Worm (Caenorhabditis elegans): ENCODE measurements around the gene B0252.1.
A peak's percentile ranks its signal among the peaks of the same experiment; 100 is the strongest.

- 0 out of 2 replicates have a peak, but pooled peaks have one; percentile 42 for TF ChIP-seq ref-1 (GFP tag; conservative IDR thresholded peaks at IDR 0.05)
- no peak for TF ChIP-seq ztf-29 (GFP tag; IDR thresholded peaks at IDR 0.05)
- TF ChIP-seq ztf-23 (GFP tag; IDR thresholded peaks at IDR 0.05): peak; percentile 90
- TF ChIP-seq klf-2 (GFP tag; conservative IDR thresholded peaks at IDR 0.05): peak; percentile 82
Measured at ce11 chrII:6913309-6913708, 6.2 kb upstream of the B0252.1 start, which contains the start of gene cyn-10.
